Worm (Caenorhabditis elegans) whole organism, late embryonic: Measurements from ENCODE around the gene sup-9.

ENCODE experiments used
- elt-2 ChIP-seq: sonication (generic microtip); optimal IDR thresholded peaks from 2 replicates; lab custom pipeline; 2016; ENCODE audit warnings: missing genetic modification reagents, missing genetic modification characterization, missing compliant biosample characterization
- gmeb-2 ChIP-seq: sonication (generic microtip); optimal IDR thresholded peaks from 2 replicates; lab custom pipeline; 2016; ENCODE audit warnings: missing genetic modification characterization, inconsistent platforms, missing compliant biosample characterization
- mec-3 ChIP-seq: sonication (generic microtip); optimal IDR thresholded peaks from 2 replicates; lab custom pipeline; 2016; ENCODE audit warnings: borderline replicate concordance, missing genetic modification characterization, missing compliant biosample characterization
- nhr-11 ChIP-seq: fragments of 150-350 bp; optimal IDR thresholded peaks from 2 replicates; lab custom pipeline; 2014; ENCODE audit warnings: missing biosample characterization, missing genetic modification characterization
- npax-4 ChIP-seq: sonication (generic microtip); optimal IDR thresholded peaks from 2 replicates; lab custom pipeline; 2016; ENCODE audit warnings: missing genetic modification characterization, missing compliant biosample characterization

ce11 chrII:2736156-2736728 lies 49.4 kb upstream of the sup-9 start, which contains the start of gene T05A8.8:
- TF ChIP-seq npax-4 (tag; lab: Kevin White, UChicago) (no peak), gmeb-2 (no peak), elt-2 (tag; lab: Kevin White, UChicago) (no peak), mec-3 (tag; lab: Kevin White, UChicago) (no peak), nhr-11 (tag; lab: Kevin White, UChicago) (no peak)
